Worm (Caenorhabditis elegans) whole organism, young adult: Measurements from ENCODE around the gene nep-21.

Source experiments
- B0019.2 ChIP-seq: fragments of 200-800 bp; sonication (Bioruptor generic); conservative IDR thresholded peaks from 2 replicates; pipeline ENCODE4 v1.3.6; 2022; ENCODE audit warnings: missing genetic modification reagents, missing genetic modification characterization, missing compliant biosample characterization
- B0261.1 ChIP-seq: sonication (generic microtip); optimal IDR thresholded peaks from 2 replicates; lab custom pipeline; 2016; ENCODE audit warnings: mild to moderate bottlenecking, missing genetic modification characterization, moderate library complexity, missing compliant biosample characterization
- C06A6.2 ChIP-seq: fragments of 200-800 bp; sonication (Bioruptor generic); conservative IDR thresholded peaks from 2 replicates; pipeline ENCODE4 v1.3.6; 2022; ENCODE audit warnings: missing genetic modification characterization, missing compliant biosample characterization
- C17E4.6 ChIP-seq: fragments of 200-800 bp; sonication (Bioruptor generic); IDR thresholded peaks from 2 replicates; pipeline ENCODE4 v1.3.6; 2022; ENCODE audit warnings: missing genetic modification reagents, missing genetic modification characterization, missing compliant biosample characterization
- F10E7.11 ChIP-seq: sonication (generic microtip); optimal IDR thresholded peaks from 2 replicates; lab custom pipeline; 2017; ENCODE audit warnings: mild to moderate bottlenecking, missing genetic modification characterization, moderate library complexity, missing compliant biosample characterization
- F33H1.4 ChIP-seq: fragments of 200-800 bp; sonication (Bioruptor generic); IDR thresholded peaks from 2 replicates; pipeline ENCODE4 v1.3.6; 2022; ENCODE audit warnings: missing genetic modification reagents, missing genetic modification characterization, missing compliant biosample characterization
- F52B5.7 ChIP-seq: sonication (generic microtip); optimal IDR thresholded peaks from 2 replicates; lab custom pipeline; 2016; ENCODE audit warnings: mild to moderate bottlenecking, missing genetic modification characterization, missing compliant biosample characterization
- F55B11.4 ChIP-seq: sonication (generic microtip); optimal IDR thresholded peaks from 2 replicates; lab custom pipeline; 2016; ENCODE audit warnings: missing compliant biosample characterization, missing genetic modification characterization, borderline replicate concordance; ENCODE audit not compliant: insufficient read depth
- F57C9.4 ChIP-seq: sonication (generic microtip); optimal IDR thresholded peaks from 2 replicates; lab custom pipeline; 2017; ENCODE audit warnings: mild to moderate bottlenecking, missing genetic modification characterization, missing compliant biosample characterization
- K11D2.4 ChIP-seq: fragments of 200-800 bp; sonication (Bioruptor generic); IDR thresholded peaks from 2 replicates; pipeline ENCODE4 v1.3.6; 2022; ENCODE audit warnings: missing genetic modification reagents, missing genetic modification characterization, missing compliant biosample characterization
- K12H6.12 ChIP-seq: fragments of 200-800 bp; sonication (Bioruptor generic); optimal IDR thresholded peaks from 2 replicates; lab custom pipeline; 2018; ENCODE audit warnings: mild to moderate bottlenecking, missing genetic modification characterization, missing compliant biosample characterization
- T07F8.4 ChIP-seq: sonication (generic microtip); optimal IDR thresholded peaks from 2 replicates; lab custom pipeline; 2016; ENCODE audit warnings: mild to moderate bottlenecking, missing genetic modification characterization, moderate library complexity, missing compliant biosample characterization
- attf-6 ChIP-seq: fragments of 200-800 bp; sonication (Bioruptor generic); IDR thresholded peaks from 2 replicates; pipeline ENCODE4 v1.3.6; 2022; ENCODE audit warnings: missing genetic modification reagents, missing genetic modification characterization, missing compliant biosample characterization
- bed-2 ChIP-seq: fragments of 200-800 bp; sonication (Bioruptor generic); IDR thresholded peaks from 2 replicates; pipeline ENCODE4 v1.3.6; 2022; ENCODE audit warnings: missing genetic modification reagents, missing genetic modification characterization, missing compliant biosample characterization
- ceh-27 ChIP-seq: fragments of 200-800 bp; sonication (Bioruptor generic); optimal IDR thresholded peaks from 2 replicates; lab custom pipeline; 2018; ENCODE audit warnings: mild to moderate bottlenecking, missing genetic modification characterization, moderate library complexity, missing compliant biosample characterization
- ceh-58 ChIP-seq: fragments of 200-800 bp; sonication (Bioruptor generic); IDR thresholded peaks from 2 replicates; pipeline ENCODE4 v1.3.6; 2022; ENCODE audit warnings: missing genetic modification characterization, missing compliant biosample characterization
- ceh-79 ChIP-seq: sonication (generic microtip); optimal IDR thresholded peaks from 2 replicates; lab custom pipeline; 2017; ENCODE audit warnings: mild to moderate bottlenecking, missing genetic modification characterization, missing compliant biosample characterization
- ceh-91 ChIP-seq: fragments of 200-800 bp; sonication (Bioruptor generic); IDR thresholded peaks from 2 replicates; pipeline ENCODE4 v1.3.6; 2022; ENCODE audit warnings: missing genetic modification reagents, missing genetic modification characterization, missing compliant biosample characterization
- chd-7 ChIP-seq: sonication (generic microtip); optimal IDR thresholded peaks from 2 replicates; lab custom pipeline; 2016; ENCODE audit warnings: mild to moderate bottlenecking, missing genetic modification characterization, moderate library complexity, missing compliant biosample characterization
- die-1 ChIP-seq: sonication (generic microtip); optimal IDR thresholded peaks from 2 replicates; lab custom pipeline; 2016; ENCODE audit warnings: missing genotype, mild to moderate bottlenecking, missing genetic modification characterization, missing compliant biosample characterization
- dox-1 ChIP-seq: fragments of 200-800 bp; sonication (Bioruptor generic); IDR thresholded peaks from 2 replicates; pipeline ENCODE4 v1.3.6; 2022; ENCODE audit warnings: missing genetic modification reagents, missing genetic modification characterization, missing compliant biosample characterization
- ets-4 ChIP-seq: fragments of 200-800 bp; sonication (Bioruptor generic); optimal IDR thresholded peaks from 2 replicates; lab custom pipeline; 2018; ENCODE audit warnings: mild to moderate bottlenecking, missing genetic modification characterization, missing compliant biosample characterization
- him-1 ChIP-seq: sonication (generic microtip); optimal IDR thresholded peaks from 2 replicates; lab custom pipeline; 2016; ENCODE audit warnings: missing genotype, missing genetic modification reagents, missing genetic modification characterization, missing compliant biosample characterization
- hlh-12 ChIP-seq: sonication (generic microtip); optimal IDR thresholded peaks from 2 replicates; lab custom pipeline; 2016; ENCODE audit warnings: missing genetic modification characterization, missing compliant biosample characterization
- hmg-1.2 ChIP-seq: fragments of 200-800 bp; sonication (Bioruptor generic); IDR thresholded peaks from 2 replicates; pipeline ENCODE4 v1.3.6; 2022; ENCODE audit warnings: missing genetic modification reagents, missing genetic modification characterization, missing compliant biosample characterization
- hmg-20 ChIP-seq: fragments of 200-800 bp; sonication (Bioruptor generic); IDR thresholded peaks from 2 replicates; pipeline ENCODE4 v1.3.6; 2022; ENCODE audit warnings: missing genetic modification reagents, missing genetic modification characterization, missing compliant biosample characterization
- lsl-1 ChIP-seq: fragments of 200-800 bp; sonication (Bioruptor generic); optimal IDR thresholded peaks from 2 replicates; lab custom pipeline; 2018; ENCODE audit warnings: mild to moderate bottlenecking, missing genetic modification characterization, moderate library complexity, missing compliant biosample characterization
- madf-8 ChIP-seq: fragments of 200-800 bp; sonication (Bioruptor generic); conservative IDR thresholded peaks from 2 replicates; pipeline ENCODE4 v1.3.6; 2022; ENCODE audit warnings: missing genetic modification reagents, missing genetic modification characterization, missing compliant biosample characterization
- nfya-1 ChIP-seq: sonication (generic microtip); optimal IDR thresholded peaks from 2 replicates; lab custom pipeline; 2017; ENCODE audit warnings: antibody characterized with exemption, missing compliant biosample characterization, missing genetic modification characterization, borderline replicate concordance; ENCODE audit not compliant: insufficient read depth
- nhr-179 ChIP-seq: sonication (generic microtip); optimal IDR thresholded peaks from 2 replicates; lab custom pipeline; 2016; ENCODE audit warnings: mild to moderate bottlenecking, missing genetic modification characterization, missing compliant biosample characterization
- nhr-80 ChIP-seq: sonication (generic microtip); optimal IDR thresholded peaks from 2 replicates; lab custom pipeline; 2016; ENCODE audit warnings: missing genetic modification characterization, missing compliant biosample characterization
- pbrm-1 ChIP-seq: fragments of 200-800 bp; sonication (Bioruptor generic); IDR thresholded peaks from 2 replicates; pipeline ENCODE4 v1.3.6; 2022; ENCODE audit warnings: missing genetic modification reagents, missing genetic modification characterization, missing compliant biosample characterization
- rcor-1 ChIP-seq: fragments of 200-800 bp; sonication (Bioruptor generic); IDR thresholded peaks from 2 replicates; pipeline ENCODE4 v1.3.6; 2022; ENCODE audit warnings: missing genetic modification reagents, missing genetic modification characterization, missing compliant biosample characterization
- snpc-1.1 ChIP-seq: sonication (generic microtip); optimal IDR thresholded peaks from 2 replicates; lab custom pipeline; 2017; ENCODE audit warnings: missing genetic modification characterization, mild to moderate bottlenecking, missing compliant biosample characterization, antibody characterized with exemption, moderate library complexity, missing genotype, missing genetic modification reagents; ENCODE audit not compliant: insufficient read depth
- snpc-1.3 ChIP-seq: sonication (generic microtip); optimal IDR thresholded peaks from 2 replicates; lab custom pipeline; 2017; ENCODE audit warnings: missing genetic modification characterization, mild to moderate bottlenecking, missing compliant biosample characterization, antibody characterized with exemption, moderate library complexity, missing genotype, missing genetic modification reagents; ENCODE audit not compliant: insufficient read depth
- snpc-3.4 ChIP-seq: sonication (generic microtip); optimal IDR thresholded peaks from 2 replicates; lab custom pipeline; 2017; ENCODE audit warnings: missing genetic modification characterization, mild to moderate bottlenecking, missing compliant biosample characterization, antibody characterized with exemption, moderate library complexity, missing genotype, missing genetic modification reagents
- somi-1 ChIP-seq: fragments of 200-800 bp; sonication (Bioruptor generic); optimal IDR thresholded peaks from 2 replicates; lab custom pipeline; 2018; ENCODE audit warnings: mild to moderate bottlenecking, missing genetic modification characterization, missing compliant biosample characterization
- sptf-2 ChIP-seq: fragments of 200-800 bp; sonication (Bioruptor generic); optimal IDR thresholded peaks from 2 replicates; lab custom pipeline; 2018; ENCODE audit warnings: mild to moderate bottlenecking, missing genetic modification characterization, missing compliant biosample characterization
- unc-62 ChIP-seq: fragments of 150-350 bp; optimal IDR thresholded peaks from 2 replicates; lab custom pipeline; 2014; ENCODE audit warnings: missing biosample characterization, missing genetic modification reagents, missing genetic modification characterization
- xnd-1 ChIP-seq: sonication (generic microtip); optimal IDR thresholded peaks from 2 replicates; lab custom pipeline; 2016; ENCODE audit warnings: missing genotype, missing genetic modification reagents, missing genetic modification characterization, missing compliant biosample characterization
- ztf-25 ChIP-seq: fragments of 200-800 bp; sonication (Bioruptor generic); IDR thresholded peaks from 2 replicates; pipeline ENCODE4 v1.3.6; 2022; ENCODE audit warnings: missing genetic modification reagents, missing genetic modification characterization, missing compliant biosample characterization
- ztf-26 ChIP-seq: sonication (generic microtip); optimal IDR thresholded peaks from 2 replicates; lab custom pipeline; 2017; ENCODE audit warnings: missing genetic modification characterization, missing compliant biosample characterization
- ztf-28 ChIP-seq: fragments of 200-800 bp; sonication (Bioruptor generic); IDR thresholded peaks from 2 replicates; pipeline ENCODE4 v1.3.6; 2022; ENCODE audit warnings: missing genetic modification reagents, missing genetic modification characterization, missing compliant biosample characterization
- ztf-3 ChIP-seq: fragments of 200-800 bp; sonication (Bioruptor generic); optimal IDR thresholded peaks from 2 replicates; lab custom pipeline; 2018; ENCODE audit warnings: mild to moderate bottlenecking, missing genetic modification characterization, missing compliant biosample characterization
- ztf-6 ChIP-seq: fragments of 200-800 bp; sonication (Bioruptor generic); IDR thresholded peaks from 2 replicates; pipeline ENCODE4 v1.3.6; 2022; ENCODE audit warnings: missing genetic modification reagents, missing genetic modification characterization, missing compliant biosample characterization

Gene nep-21

ce11 chrV:14268616-14269015, 42.3 kb upstream of the nep-21 start, which contains the start of gene F40G12.4:
TSS of gene F40G12.4 (minus strand) at chrV:14268716.
- TF ChIP-seq ztf-6 (GFP tag; lab: Robert Waterston, UW) (no peak), ets-4 (GFP tag; lab: Kevin White, UChicago) (no peak), chd-7 (tag; lab: Kevin White, UChicago) (no peak), attf-6 (GFP tag; lab: Robert Waterston, UW) (no peak), K12H6.12 (no peak), K11D2.4 (GFP tag; lab: Robert Waterston, UW) (no peak), hlh-12 (tag; lab: Kevin White, UChicago) (no peak), B0019.2 (GFP tag; lab: Robert Waterston, UW) (no peak), unc-62 (GFP tag; lab: Kevin White, UChicago) (no peak), T07F8.4 (tag; lab: Kevin White, UChicago) (no peak), hmg-1.2 (GFP tag; lab: Robert Waterston, UW) (no peak), F33H1.4 (GFP tag; lab: Robert Waterston, UW) (no peak), F57C9.4 (tag; lab: Kevin White, UChicago) (no peak)

- TF ChIP-seq ztf-3 (GFP tag; lab: Kevin White, UChicago) = no peak
- TF ChIP-seq C17E4.6 = no peak
- no peak for TF ChIP-seq F10E7.11 (tag; lab: Kevin White, UChicago)
- no peak for TF ChIP-seq ets-4 (GFP tag; lab: Kevin White, UChicago)
- TF ChIP-seq ztf-6 (GFP tag; lab: Robert Waterston, UW) = no peak
- no peak for TF ChIP-seq ztf-25 (GFP tag; lab: Robert Waterston, UW)
- TF ChIP-seq ceh-58 (GFP tag; lab: Robert Waterston, UW) = no peak
- TF ChIP-seq lsl-1 (GFP tag; lab: Kevin White, UChicago) = peak; percentile 48
- peak; percentile 59; the same call in 1 of the 2 replicates for TF ChIP-seq hmg-1.2 (GFP tag; lab: Robert Waterston, UW)
- TF ChIP-seq F33H1.4 (GFP tag; lab: Robert Waterston, UW) = peak; percentile 38; the same call in 1 of the 2 replicates
- TF ChIP-seq B0261.1 (tag; lab: Kevin White, UChicago) = no peak
- TF ChIP-seq die-1 (tag; lab: Kevin White, UChicago) = peak; percentile 4
- 0 out of 2 replicates have a peak, but pooled peaks have one; percentile 15 for TF ChIP-seq madf-8 (GFP tag; lab: Robert Waterston, UW)
- peak; percentile 79 for TF ChIP-seq snpc-3.4 (tag; lab: Kevin White, UChicago)
- TF ChIP-seq bed-2 (GFP tag; lab: Robert Waterston, UW) = no peak
- TF ChIP-seq C06A6.2 = no peak
- no peak for TF ChIP-seq ceh-91 (GFP tag; lab: Robert Waterston, UW)
- no peak for TF ChIP-seq ceh-79 (tag; lab: Kevin White, UChicago)
- TF ChIP-seq snpc-1.1 (tag; lab: Kevin White, UChicago) = peak; percentile 92
- TF ChIP-seq rcor-1 = peak; percentile 76
- peak; percentile 29; the same call in 1 of the 2 replicates for TF ChIP-seq pbrm-1 (GFP tag; lab: Robert Waterston, UW)
- TF ChIP-seq dox-1 (GFP tag; lab: Robert Waterston, UW) = no peak; the same call in 1 of the 2 replicates
- no peak for TF ChIP-seq nhr-80 (tag; lab: Kevin White, UChicago)
- TF ChIP-seq T07F8.4 (tag; lab: Kevin White, UChicago) = no peak
- TF ChIP-seq hmg-20 (GFP tag; lab: Robert Waterston, UW) = no peak
- peak; percentile 59 for TF ChIP-seq snpc-1.3 (tag; lab: Kevin White, UChicago)
- no peak for TF ChIP-seq ztf-26 (tag; lab: Kevin White, UChicago)
- TF ChIP-seq ztf-28 = 0 out of 2 replicates have a peak, but pooled peaks have one; percentile 5
- no peak for TF ChIP-seq ceh-27 (GFP tag; lab: Kevin White, UChicago)
- TF ChIP-seq F52B5.7 (tag; lab: Kevin White, UChicago) = no peak
- TF ChIP-seq somi-1 (GFP tag; lab: Kevin White, UChicago) = no peak
- no peak for TF ChIP-seq F55B11.4 (tag; lab: Kevin White, UChicago)
- peak; percentile 26 for TF ChIP-seq sptf-2 (GFP tag; lab: Kevin White, UChicago)
- peak; percentile 11 for TF ChIP-seq xnd-1 (tag; lab: Kevin White, UChicago)
- TF ChIP-seq him-1 (tag; lab: Kevin White, UChicago) = peak; percentile 90
- no peak for TF ChIP-seq nhr-179 (tag; lab: Kevin White, UChicago)
- no peak for TF ChIP-seq nfya-1 (tag; lab: Kevin White, UChicago)
These were observed 41.2 kb upstream of the nep-21 start for ce11 chrV:14267326-14267942.
